Worm (Caenorhabditis elegans) whole organism, L3 larva: Measurements from ENCODE around the gene T22F3.12.
A peak's percentile ranks its signal among the peaks of the same experiment; 100 is the strongest.

Experiments used
- ZK546.5 ChIP-seq: sonication (generic microtip); optimal IDR thresholded peaks from 2 replicates; lab custom pipeline; 2017; ENCODE audit warnings: missing biosample characterization, missing genetic modification characterization
- aly-2 ChIP-seq: fragments of 150-350 bp; optimal IDR thresholded peaks from 2 replicates; lab custom pipeline; 2014; ENCODE audit warnings: missing biosample characterization, missing genetic modification characterization
- ama-1 ChIP-seq: fragments of 150-350 bp; optimal IDR thresholded peaks from 2 replicates; lab custom pipeline; 2018
- ceh-16 ChIP-seq: sonication (generic microtip); optimal IDR thresholded peaks from 2 replicates; lab custom pipeline; 2017; ENCODE audit warnings: missing biosample characterization, missing genetic modification characterization
- egl-27 ChIP-seq: sonication (generic microtip); optimal IDR thresholded peaks from 4 replicates; lab custom pipeline; 2017; ENCODE audit warnings: missing biosample characterization, missing genetic modification reagents, missing genetic modification characterization
- elt-1 ChIP-seq: fragments of 150-350 bp; optimal IDR thresholded peaks from 2 replicates; lab custom pipeline; 2014; ENCODE audit warnings: missing biosample characterization, missing genetic modification characterization
- elt-2 ChIP-seq: sonication (generic microtip); optimal IDR thresholded peaks from 2 replicates; lab custom pipeline; 2016; ENCODE audit warnings: missing genetic modification reagents, mild to moderate bottlenecking, missing genetic modification characterization, missing compliant biosample characterization
- eor-1 ChIP-seq, 2 experiments: fragments of 150-350 bp; optimal IDR thresholded peaks; 2 replicates each; lab custom pipeline; 2014 to 2018; ENCODE audit warnings: missing biosample characterization in 2 of 2, missing genetic modification characterization in 2 of 2
- fkh-10 ChIP-seq: sonication (generic microtip); optimal IDR thresholded peaks from 2 replicates; lab custom pipeline; 2017; ENCODE audit warnings: missing biosample characterization, missing genetic modification reagents, missing genetic modification characterization
- fkh-2 ChIP-seq: fragments of 150-350 bp; optimal IDR thresholded peaks from 2 replicates; lab custom pipeline; 2014; ENCODE audit warnings: missing biosample characterization, missing genetic modification reagents, missing genetic modification characterization
- fos-1 ChIP-seq: fragments of 150-350 bp; optimal IDR thresholded peaks from 2 replicates; lab custom pipeline; 2014; ENCODE audit warnings: missing biosample characterization, missing genetic modification characterization
- hmg-11 ChIP-seq: sonication (generic microtip); optimal IDR thresholded peaks from 2 replicates; lab custom pipeline; 2016; ENCODE audit warnings: missing genetic modification characterization, missing compliant biosample characterization
- jun-1 ChIP-seq: fragments of 150-350 bp; optimal IDR thresholded peaks from 2 replicates; lab custom pipeline; 2014; ENCODE audit warnings: missing biosample characterization, missing genetic modification reagents, missing genetic modification characterization
- lsy-12 ChIP-seq: sonication (generic microtip); optimal IDR thresholded peaks from 2 replicates; lab custom pipeline; 2016; ENCODE audit warnings: mild to moderate bottlenecking, missing genetic modification characterization, missing compliant biosample characterization
- nfya-1 ChIP-seq: sonication (generic microtip); optimal IDR thresholded peaks from 2 replicates; lab custom pipeline; 2017; ENCODE audit warnings: missing genetic modification characterization, mild to moderate bottlenecking, missing compliant biosample characterization, antibody characterized with exemption, moderate library complexity; ENCODE audit not compliant: insufficient read depth
- nhr-11 ChIP-seq: fragments of 150-350 bp; optimal IDR thresholded peaks from 2 replicates; lab custom pipeline; 2014; ENCODE audit warnings: missing biosample characterization, missing genetic modification characterization
- nhr-12 ChIP-seq: fragments of 150-350 bp; optimal IDR thresholded peaks from 2 replicates; lab custom pipeline; 2014; ENCODE audit warnings: missing biosample characterization, missing genetic modification characterization
- nhr-28 ChIP-seq: fragments of 150-350 bp; optimal IDR thresholded peaks from 2 replicates; lab custom pipeline; 2014; ENCODE audit warnings: missing biosample characterization, missing genetic modification characterization
- nhr-43 ChIP-seq: sonication (generic microtip); optimal IDR thresholded peaks from 2 replicates; lab custom pipeline; 2016; ENCODE audit warnings: mild to moderate bottlenecking, missing genetic modification characterization, missing compliant biosample characterization; ENCODE audit not compliant: poor library complexity, severe bottlenecking
- nhr-67 ChIP-seq: fragments of 150-350 bp; optimal IDR thresholded peaks from 2 replicates; lab custom pipeline; 2014; ENCODE audit warnings: missing biosample characterization, missing genetic modification characterization
- nhr-76 ChIP-seq: fragments of 150-350 bp; sonication (generic microtip); optimal IDR thresholded peaks from 5 replicates; lab custom pipeline; 2014; ENCODE audit warnings: missing biosample characterization, missing genetic modification characterization
- pha-4 ChIP-seq: fragments of 150-350 bp; optimal IDR thresholded peaks from 2 replicates; lab custom pipeline; 2014; ENCODE audit warnings: missing biosample characterization, missing genetic modification reagents, missing genetic modification characterization
- pqm-1 ChIP-seq: fragments of 150-350 bp; optimal IDR thresholded peaks from 2 replicates; lab custom pipeline; 2017; ENCODE audit warnings: missing biosample characterization, missing genetic modification characterization, inconsistent platforms
- sea-2 ChIP-seq: fragments of 150-350 bp; sonication (generic microtip); optimal IDR thresholded peaks from 4 replicates; lab custom pipeline; 2014; ENCODE audit warnings: missing biosample characterization, missing genetic modification reagents, missing genetic modification characterization
- skn-1 ChIP-seq: fragments of 150-350 bp; optimal IDR thresholded peaks from 2 replicates; lab custom pipeline; 2014; ENCODE audit warnings: missing biosample characterization, missing genetic modification characterization
- snpc-4 ChIP-seq: fragments of 150-350 bp; optimal IDR thresholded peaks from 2 replicates; lab custom pipeline; 2014; ENCODE audit warnings: missing biosample characterization, missing genetic modification characterization
- unc-39 ChIP-seq: sonication (generic microtip); optimal IDR thresholded peaks from 4 replicates; lab custom pipeline; 2017; ENCODE audit warnings: missing biosample characterization, missing genetic modification characterization
- unc-62 ChIP-seq: fragments of 150-350 bp; sonication (generic microtip); optimal IDR thresholded peaks from 4 replicates; lab custom pipeline; 2014; ENCODE audit warnings: missing biosample characterization, missing genetic modification reagents, missing genetic modification characterization
- ztf-11 ChIP-seq: fragments of 150-350 bp; optimal IDR thresholded peaks from 2 replicates; lab custom pipeline; 2014; ENCODE audit warnings: missing biosample characterization, missing genetic modification characterization
- ztf-4 ChIP-seq: fragments of 150-350 bp; optimal IDR thresholded peaks from 2 replicates; lab custom pipeline; 2014; ENCODE audit warnings: missing biosample characterization, missing genetic modification characterization

The T22F3.12 gene

DNA sequence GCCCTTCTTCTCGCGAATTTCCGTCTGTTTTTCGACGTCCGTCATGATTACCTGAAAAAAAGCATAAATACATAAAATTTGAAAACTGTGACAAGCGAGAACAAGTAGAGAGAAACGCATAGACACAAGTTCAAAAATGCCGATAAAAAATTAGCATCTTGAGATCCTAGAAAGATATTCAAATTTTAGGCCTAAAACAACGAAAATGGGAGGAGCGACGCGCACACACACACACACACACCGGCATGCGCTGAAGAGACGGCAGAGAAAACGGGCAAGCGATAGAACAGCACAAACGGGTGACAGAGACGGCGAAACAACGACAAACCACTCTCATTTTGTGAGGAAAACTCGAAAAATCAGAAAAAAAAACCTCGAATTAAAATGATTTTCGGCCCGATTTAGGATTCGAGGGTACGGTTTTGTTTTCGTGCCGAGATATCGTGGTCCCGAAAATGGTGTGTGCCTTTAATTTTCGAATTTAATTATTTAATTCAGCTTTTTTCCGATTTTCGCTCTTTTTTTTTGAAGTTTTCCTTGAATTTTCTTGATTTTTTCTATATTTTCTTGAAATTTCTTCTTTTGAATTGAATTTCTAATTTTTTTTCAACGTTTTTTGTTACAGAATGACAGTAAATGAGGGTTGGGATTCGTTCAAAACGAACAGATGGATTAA lies 5.8 kb downstream of the T22F3.12 start, which contains the start of the genes rpl-11.1 and T22F3.2:
Gene rpl-11.1, minus strand, starts transcription at position 51 of the 676 bp plus-strand sequence.
Gene T22F3.2, plus strand, starts transcription at position 626 of the 676 bp plus-strand sequence.
- peak; percentile 24 for TF ChIP-seq pha-4 (tag; lab: Kevin White, UChicago)
- TF ChIP-seq nfya-1 = peak; percentile 47
- no peak for TF ChIP-seq nhr-43 (tag; lab: Kevin White, UChicago)
- peak; percentile 25 for TF ChIP-seq hmg-11 (tag; lab: Kevin White, UChicago)

DNA sequence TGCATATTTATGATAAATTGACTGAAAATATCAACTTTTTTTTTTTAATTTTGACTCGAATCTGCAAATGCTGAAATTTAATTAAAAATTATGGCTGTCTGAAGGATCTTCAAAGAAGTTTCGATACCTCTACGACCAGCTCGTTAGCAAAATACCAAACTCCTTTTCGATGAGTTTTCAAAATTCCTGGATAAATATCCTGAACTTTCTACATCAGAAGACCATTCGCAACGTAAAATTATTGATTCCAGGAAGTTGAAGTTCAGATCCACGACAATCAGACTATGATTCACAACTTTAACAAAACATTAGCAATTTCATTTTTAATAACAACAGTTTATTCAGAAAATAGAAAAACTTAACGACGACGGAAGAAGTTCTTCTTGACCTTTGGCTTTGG lies 7.0 kb downstream of the T22F3.12 start:
- peak; percentile 15 for TF ChIP-seq ama-1 (lab: Kevin White, UChicago)
- no peak for TF ChIP-seq ZK546.5
- no peak for TF ChIP-seq nhr-67
- no peak for TF ChIP-seq fos-1 (tag; lab: Kevin White, UChicago)
- no peak for TF ChIP-seq nhr-12
- TF ChIP-seq egl-27 (tag; lab: Kevin White, UChicago) = no peak
- TF ChIP-seq pha-4 (tag; lab: Kevin White, UChicago) = no peak
- TF ChIP-seq aly-2 = peak; percentile 49
- TF ChIP-seq unc-62 (GFP tag; lab: Kevin White, UChicago) = no peak

DNA sequence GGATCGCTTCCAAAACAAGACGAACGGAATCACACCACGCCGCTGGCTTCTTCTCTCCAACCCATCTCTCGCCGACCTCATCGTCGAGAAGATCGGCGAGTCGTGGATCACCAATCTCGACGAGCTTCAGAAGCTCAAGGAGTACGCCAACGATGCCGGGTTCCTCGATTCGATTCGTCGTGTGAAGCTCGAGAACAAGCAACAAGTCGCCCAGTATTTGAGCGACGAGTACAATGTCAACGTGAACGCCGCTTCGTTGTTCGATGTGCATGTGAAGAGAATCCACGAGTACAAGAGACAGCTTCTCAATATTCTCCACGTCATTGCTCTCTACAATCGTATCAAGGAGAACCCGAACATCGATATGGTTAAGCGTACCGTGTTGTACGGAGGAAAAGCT lies 8.4 kb downstream of the T22F3.12 start:
- TF ChIP-seq snpc-4 (tag; lab: Kevin White, UChicago) (no peak), aly-2 (no peak), jun-1 (tag; lab: Kevin White, UChicago) (no peak), nfya-1 (no peak), egl-27 (tag; lab: Kevin White, UChicago) (no peak), lsy-12 (tag; lab: Kevin White, UChicago) (no peak), ztf-11 (tag; lab: Kevin White, UChicago) (no peak), nhr-76 (tag; lab: Kevin White, UChicago) (no peak), pqm-1 (no peak), nhr-11 (no peak), hmg-11 (tag; lab: Kevin White, UChicago) (no peak), skn-1 (no peak)
- TF ChIP-seq, all 47 proteins: peak for 0

DNA sequence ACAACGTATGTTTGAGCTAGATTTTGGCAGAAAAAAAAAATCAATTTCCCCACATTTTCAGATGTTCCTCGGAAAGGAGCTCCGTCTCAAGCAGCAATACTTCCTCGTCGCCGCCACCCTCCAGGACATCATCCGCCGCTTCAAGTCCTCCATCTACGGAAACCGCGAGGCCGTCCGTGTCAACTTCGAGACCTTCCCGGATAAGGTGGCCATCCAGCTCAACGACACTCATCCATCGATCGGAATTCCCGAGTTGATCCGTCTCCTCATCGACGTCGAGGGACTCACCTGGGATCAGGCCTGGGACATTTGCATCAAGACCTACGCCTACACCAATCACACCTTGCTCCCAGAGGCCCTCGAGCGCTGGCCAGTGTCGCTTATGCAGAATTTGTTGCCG lies 9.3 kb downstream of the T22F3.12 start:
- no peak for TF ChIP-seq ceh-16
- TF ChIP-seq elt-1 (tag; lab: Kevin White, UChicago) = no peak
- TF ChIP-seq unc-39 (tag; lab: Kevin White, UChicago) = no peak
- no peak for TF ChIP-seq ztf-4
- TF ChIP-seq fkh-2 = no peak
- no peak for TF ChIP-seq ztf-11 (tag; lab: Kevin White, UChicago)
- no peak for TF ChIP-seq nfya-1
- TF ChIP-seq nhr-67 = no peak
- TF ChIP-seq elt-2 (tag; lab: Kevin White, UChicago) = no peak
- no peak for TF ChIP-seq skn-1
- no peak for TF ChIP-seq fkh-10 (GFP tag; lab: Kevin White, UChicago)
- TF ChIP-seq hmg-11 (tag; lab: Kevin White, UChicago) = no peak
- no peak for TF ChIP-seq eor-1 (tag; optimal IDR thresholded peaks at IDR 0.05; lab: Kevin White, UChicago)

DNA sequence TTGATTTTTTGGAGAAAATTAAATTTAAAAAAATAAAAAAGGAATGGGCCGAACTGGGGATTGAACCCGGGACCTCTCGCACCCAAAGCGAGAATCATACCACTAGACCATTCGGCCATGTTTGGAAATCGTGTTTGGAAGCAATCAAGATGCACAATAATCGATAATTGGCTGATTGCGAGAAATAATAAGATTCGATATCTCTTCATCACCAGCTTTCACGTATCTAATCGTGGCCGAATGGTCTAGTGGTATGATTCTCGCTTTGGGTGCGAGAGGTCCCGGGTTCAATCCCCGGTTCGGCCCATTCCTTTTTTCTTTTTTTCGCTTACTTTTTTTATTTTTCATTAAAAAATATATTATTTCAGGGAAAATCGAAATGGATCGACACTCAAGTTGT lies 9.9 kb downstream of the T22F3.12 start:
- TF ChIP-seq nhr-28 (tag; lab: Kevin White, UChicago) = no peak
- TF ChIP-seq elt-2 (tag; lab: Kevin White, UChicago) = peak; percentile 6
- peak; percentile 34 for TF ChIP-seq nfya-1
- no peak for TF ChIP-seq nhr-12
- peak; percentile 60 for TF ChIP-seq nhr-43 (tag; lab: Kevin White, UChicago)

DNA sequence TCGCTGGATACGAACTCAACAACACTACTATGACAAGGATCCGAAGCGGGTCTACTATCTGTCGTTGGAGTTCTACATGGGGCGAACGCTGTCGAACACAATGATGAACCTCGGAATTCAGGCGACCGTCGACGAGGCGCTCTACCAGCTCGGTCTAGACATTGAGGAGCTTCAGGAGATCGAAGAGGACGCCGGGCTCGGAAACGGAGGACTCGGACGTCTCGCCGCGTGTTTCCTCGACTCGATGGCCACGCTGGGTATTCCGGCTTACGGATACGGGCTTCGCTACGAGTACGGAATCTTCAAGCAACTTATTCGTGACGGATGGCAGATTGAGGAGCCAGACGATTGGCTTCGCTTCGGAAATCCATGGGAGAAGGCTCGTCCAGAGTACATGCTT lies 10.4 kb downstream of the T22F3.12 start:
- TF ChIP-seq nhr-12 (no peak), aly-2 (no peak), fkh-10 (GFP tag; lab: Kevin White, UChicago) (no peak)

DNA sequence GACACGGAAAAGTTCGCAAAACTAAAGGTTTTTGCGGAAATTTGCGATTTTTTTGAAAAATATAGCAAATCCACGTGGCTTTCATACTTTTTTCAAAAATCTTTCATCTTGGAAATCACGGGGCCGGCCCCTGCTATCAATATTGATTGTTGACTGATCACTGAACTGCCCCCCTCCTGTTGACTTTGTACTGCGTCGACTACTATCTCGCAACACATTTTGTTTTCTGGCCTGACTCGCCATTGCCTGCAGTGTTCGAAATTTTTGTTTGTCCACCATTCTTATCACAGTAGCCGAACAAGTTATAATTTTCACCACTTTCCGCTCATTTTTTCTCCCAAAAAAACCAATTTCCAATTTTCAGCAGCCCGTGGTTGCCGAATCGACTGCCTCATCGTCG lies 11.0 kb downstream of the T22F3.12 start:
- TF ChIP-seq egl-27 (tag; lab: Kevin White, UChicago) (no peak), pha-4 (tag; lab: Kevin White, UChicago) (peak; percentile 66), sea-2 (no peak), eor-1 (tag; optimal IDR thresholded peaks at IDR 0.05; lab: Kevin White, UChicago) (no peak), aly-2 (no peak)
